Worm (Caenorhabditis elegans) whole organism, mixed stage, embryonic: ENCODE results near the gene F11A5.18.

Source experiments
- M03D4.4 ChIP-seq: sonication (generic microtip); optimal IDR thresholded peaks from 2 replicates; lab custom pipeline; 2017; ENCODE audit warnings: mild to moderate bottlenecking, missing genetic modification characterization, missing compliant biosample characterization
- bed-3 ChIP-seq: fragments of 200-800 bp; sonication (Bioruptor generic); optimal IDR thresholded peaks from 3 replicates; lab custom pipeline; 2018; ENCODE audit warnings: mild to moderate bottlenecking, missing genetic modification characterization, moderate library complexity, missing compliant biosample characterization
- blmp-1 ChIP-seq: fragments of 150-350 bp; optimal IDR thresholded peaks from 2 replicates; lab custom pipeline; 2014; ENCODE audit warnings: missing biosample characterization, missing genetic modification characterization
- ceh-39 ChIP-seq: fragments of 150-350 bp; optimal IDR thresholded peaks from 2 replicates; lab custom pipeline; 2014; ENCODE audit warnings: missing biosample characterization, missing genetic modification characterization
- ceh-43 ChIP-seq: fragments of 200-800 bp; sonication (Bioruptor generic); optimal IDR thresholded peaks from 2 replicates; lab custom pipeline; 2018; ENCODE audit warnings: mild to moderate bottlenecking, missing genetic modification characterization, moderate library complexity, missing compliant biosample characterization
- ces-1 ChIP-seq: fragments of 150-350 bp; optimal IDR thresholded peaks from 2 replicates; lab custom pipeline; 2014; ENCODE audit warnings: missing biosample characterization, missing genetic modification reagents, missing genetic modification characterization
- cnd-1 ChIP-seq: fragments of 200-800 bp; sonication (Bioruptor generic); optimal IDR thresholded peaks from 2 replicates; lab custom pipeline; 2018; ENCODE audit warnings: mild to moderate bottlenecking, missing genetic modification characterization, missing compliant biosample characterization
- drap-1 ChIP-seq: fragments of 200-800 bp; sonication (Bioruptor generic); optimal IDR thresholded peaks from 3 replicates; lab custom pipeline; 2018; ENCODE audit warnings: mild to moderate bottlenecking, missing genetic modification characterization, missing compliant biosample characterization
- elt-1 ChIP-seq: sonication (generic microtip); optimal IDR thresholded peaks from 2 replicates; lab custom pipeline; 2017; ENCODE audit warnings: missing genetic modification characterization, mild to moderate bottlenecking, missing compliant biosample characterization, antibody characterized with exemption, moderate library complexity, borderline replicate concordance; ENCODE audit not compliant: insufficient read depth
- elt-3 ChIP-seq: fragments of 150-350 bp; optimal IDR thresholded peaks from 2 replicates; lab custom pipeline; 2014; ENCODE audit warnings: missing biosample characterization, missing genetic modification characterization
- ham-2 ChIP-seq: fragments of 200-800 bp; sonication (Bioruptor generic); optimal IDR thresholded peaks from 2 replicates; lab custom pipeline; 2018; ENCODE audit warnings: mild to moderate bottlenecking, missing genetic modification characterization, missing compliant biosample characterization
- hlh-1 ChIP-seq: fragments of 150-350 bp; optimal IDR thresholded peaks from 2 replicates; lab custom pipeline; 2014; ENCODE audit warnings: missing biosample characterization, missing genetic modification reagents, missing genetic modification characterization
- lin-13 ChIP-seq: fragments of 150-350 bp; optimal IDR thresholded peaks from 2 replicates; lab custom pipeline; 2014; ENCODE audit warnings: missing biosample characterization, missing genetic modification characterization
- lin-32 ChIP-seq: fragments of 200-800 bp; sonication (Bioruptor generic); optimal IDR thresholded peaks from 2 replicates; lab custom pipeline; 2018; ENCODE audit warnings: mild to moderate bottlenecking, missing genetic modification characterization, missing compliant biosample characterization
- lsy-2 ChIP-seq: fragments of 150-350 bp; optimal IDR thresholded peaks from 2 replicates; lab custom pipeline; 2014; ENCODE audit warnings: missing biosample characterization, missing genetic modification characterization
- mab-5 ChIP-seq: fragments of 150-350 bp; optimal IDR thresholded peaks from 2 replicates; lab custom pipeline; 2014; ENCODE audit warnings: missing biosample characterization, missing genetic modification characterization
- mep-1 ChIP-seq: fragments of 150-350 bp; optimal IDR thresholded peaks from 2 replicates; lab custom pipeline; 2017; ENCODE audit warnings: missing biosample characterization, missing genetic modification reagents, missing genetic modification characterization, inconsistent platforms
- mls-2 ChIP-seq: sonication (generic microtip); optimal IDR thresholded peaks from 2 replicates; lab custom pipeline; 2016; ENCODE audit warnings: mild to moderate bottlenecking, missing genetic modification characterization, moderate library complexity, missing compliant biosample characterization
- nhr-12 ChIP-seq: fragments of 150-350 bp; optimal IDR thresholded peaks from 2 replicates; lab custom pipeline; 2014; ENCODE audit warnings: missing biosample characterization, missing genetic modification characterization
- nhr-2 ChIP-seq: fragments of 150-350 bp; optimal IDR thresholded peaks from 2 replicates; lab custom pipeline; 2014; ENCODE audit warnings: missing biosample characterization, missing genetic modification characterization
- nhr-237 ChIP-seq: fragments of 150-350 bp; optimal IDR thresholded peaks from 2 replicates; lab custom pipeline; 2014; ENCODE audit warnings: missing biosample characterization, missing genetic modification characterization
- nhr-28 ChIP-seq: fragments of 150-350 bp; optimal IDR thresholded peaks from 2 replicates; lab custom pipeline; 2014; ENCODE audit warnings: missing biosample characterization, missing genetic modification characterization
- pha-4 ChIP-seq: fragments of 150-350 bp; optimal IDR thresholded peaks from 2 replicates; lab custom pipeline; 2018; ENCODE audit warnings: missing biosample characterization, missing genetic modification reagents, missing genetic modification characterization
- sem-2 ChIP-seq: fragments of 200-800 bp; sonication (Bioruptor generic); optimal IDR thresholded peaks from 2 replicates; lab custom pipeline; 2018; ENCODE audit warnings: mild to moderate bottlenecking, missing genetic modification characterization, missing compliant biosample characterization
- snpc-4 ChIP-seq: fragments of 150-350 bp; optimal IDR thresholded peaks from 2 replicates; lab custom pipeline; 2014; ENCODE audit warnings: missing biosample characterization, missing genetic modification characterization
- sptf-1 ChIP-seq: sonication (generic microtip); optimal IDR thresholded peaks from 2 replicates; lab custom pipeline; 2017; ENCODE audit warnings: mild to moderate bottlenecking, missing genetic modification characterization, moderate library complexity, missing compliant biosample characterization
- tbx-8 ChIP-seq: fragments of 200-800 bp; sonication (Bioruptor generic); optimal IDR thresholded peaks from 2 replicates; lab custom pipeline; 2018; ENCODE audit warnings: mild to moderate bottlenecking, missing genetic modification characterization, moderate library complexity, missing compliant biosample characterization
- unc-120 ChIP-seq: sonication (generic microtip); optimal IDR thresholded peaks from 2 replicates; lab custom pipeline; 2017; ENCODE audit warnings: missing genetic modification characterization, missing compliant biosample characterization; ENCODE audit not compliant: poor library complexity, severe bottlenecking
- unc-39 ChIP-seq: fragments of 150-350 bp; optimal IDR thresholded peaks from 2 replicates; lab custom pipeline; 2014; ENCODE audit warnings: missing biosample characterization, missing genetic modification characterization
- unc-62 ChIP-seq: fragments of 150-350 bp; optimal IDR thresholded peaks from 2 replicates; lab custom pipeline; 2014; ENCODE audit warnings: missing biosample characterization, missing genetic modification reagents, missing genetic modification characterization
- zip-8 ChIP-seq: fragments of 150-350 bp; optimal IDR thresholded peaks from 2 replicates; lab custom pipeline; 2014; ENCODE audit warnings: missing biosample characterization, missing genetic modification characterization
- ztf-11 ChIP-seq: fragments of 150-350 bp; optimal IDR thresholded peaks from 2 replicates; lab custom pipeline; 2014; ENCODE audit warnings: missing biosample characterization, missing genetic modification characterization

The F11A5.18 gene

DNA sequence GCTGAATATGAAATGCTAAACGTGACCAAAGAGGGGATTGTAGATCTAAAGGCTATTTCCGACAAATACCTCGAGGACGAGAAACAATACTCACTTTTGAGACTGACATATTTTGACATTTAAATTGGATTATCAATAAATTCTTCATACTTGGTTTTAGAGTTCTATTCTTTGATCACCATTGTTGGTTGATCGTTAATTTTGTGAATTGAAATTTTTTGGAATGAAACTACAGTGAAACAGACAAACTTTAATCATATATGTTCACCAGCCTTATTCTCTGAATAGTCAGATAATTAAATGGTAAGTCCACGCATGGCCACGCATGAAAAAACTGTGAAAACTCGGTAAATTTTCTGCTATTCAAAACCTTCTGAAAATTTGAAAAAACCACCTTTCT lies at the start of gene F11A5.18:
F11A5.18 (plus strand) TSS at position 301 of the 400 bp plus-strand sequence.
- TF ChIP-seq ces-1 (no peak), zip-8 (tag; lab: Kevin White, UChicago) (no peak), blmp-1 (no peak), sem-2 (no peak), lin-13 (tag; lab: Kevin White, UChicago) (no peak), elt-1 (tag; lab: Kevin White, UChicago) (no peak), nhr-28 (no peak), cnd-1 (tag; lab: Kevin White, UChicago) (no peak), hlh-1 (tag; lab: Kevin White, UChicago) (no peak), sptf-1 (tag; lab: Kevin White, UChicago) (no peak), nhr-237 (tag; lab: Kevin White, UChicago) (no peak), lin-32 (GFP tag; lab: Kevin White, UChicago) (no peak), ham-2 (GFP tag; lab: Kevin White, UChicago) (no peak), nhr-2 (tag; lab: Kevin White, UChicago) (no peak), bed-3 (GFP tag; lab: Kevin White, UChicago) (no peak), ceh-39 (tag; lab: Kevin White, UChicago) (no peak), unc-62 (no peak), lsy-2 (tag; lab: Kevin White, UChicago) (no peak), nhr-12 (tag; lab: Kevin White, UChicago) (no peak), drap-1 (GFP tag; lab: Kevin White, UChicago) (no peak)
- TF ChIP-seq, all 35 proteins: peak for 0

DNA sequence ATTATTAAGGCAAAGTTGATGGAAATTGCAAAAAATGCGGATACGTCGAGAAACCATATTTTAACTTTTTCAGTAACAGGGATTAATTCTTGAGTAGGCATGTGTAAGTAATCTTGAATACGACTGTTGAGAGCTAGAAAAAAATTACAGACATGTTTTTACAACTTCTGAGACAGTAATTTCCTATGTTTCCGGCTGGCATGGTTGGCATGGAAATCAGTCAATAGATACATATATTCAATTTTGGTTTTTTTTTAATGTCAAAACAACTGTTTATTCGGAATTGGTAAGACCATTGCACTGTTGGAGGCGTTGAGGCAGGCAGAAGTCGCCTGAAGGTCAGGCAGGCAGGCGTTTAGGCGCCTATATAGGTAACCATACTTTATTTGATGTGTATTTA lies 49.3 kb upstream of the F11A5.18 start, which contains the start of gene str-254:
str-254 (minus strand) TSS at position 101 of the 400 bp plus-strand sequence.
- TF ChIP-seq ceh-39 (tag; lab: Kevin White, UChicago): no peak
- no peak for TF ChIP-seq ham-2 (GFP tag; lab: Kevin White, UChicago)
- TF ChIP-seq nhr-28: no peak
- no peak for TF ChIP-seq snpc-4
- TF ChIP-seq cnd-1 (tag; lab: Kevin White, UChicago): no peak
- no peak for TF ChIP-seq mab-5
- TF ChIP-seq ces-1: no peak
- no peak for TF ChIP-seq unc-39 (tag; lab: Kevin White, UChicago)
- no peak for TF ChIP-seq tbx-8 (GFP tag; lab: Kevin White, UChicago)
- TF ChIP-seq nhr-12 (tag; lab: Kevin White, UChicago): no peak
- TF ChIP-seq lin-32 (GFP tag; lab: Kevin White, UChicago): no peak
- TF ChIP-seq M03D4.4 (tag; lab: Kevin White, UChicago): no peak
- TF ChIP-seq sptf-1 (tag; lab: Kevin White, UChicago): no peak
- TF ChIP-seq unc-120: no peak
- no peak for TF ChIP-seq ceh-43
- TF ChIP-seq ztf-11: no peak
- no peak for TF ChIP-seq blmp-1
- TF ChIP-seq bed-3 (GFP tag; lab: Kevin White, UChicago): no peak
- no peak for TF ChIP-seq elt-3
- TF ChIP-seq pha-4 (tag; lab: Kevin White, UChicago): no peak

DNA sequence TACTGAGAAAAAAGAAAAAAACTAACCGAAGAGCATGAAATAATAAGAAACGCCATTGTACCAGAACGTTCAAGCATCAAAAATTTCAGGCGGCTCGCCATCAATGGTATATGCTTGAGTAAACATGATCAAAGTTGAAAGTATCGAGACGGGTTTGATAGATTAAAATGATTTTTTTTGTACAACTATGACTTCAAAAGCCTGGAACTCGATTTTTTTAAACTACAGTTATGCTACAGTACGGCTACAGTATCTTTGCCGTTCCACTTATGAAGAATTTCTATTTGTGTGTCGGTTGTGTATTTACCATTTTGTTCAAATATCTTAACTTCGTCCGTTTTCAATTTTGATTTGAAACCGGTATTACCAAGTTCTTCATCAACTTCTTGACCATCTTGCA lies 47.6 kb upstream of the F11A5.18 start, which contains the start of gene str-97:
str-97 (minus strand) TSS at position 101 of the 400 bp plus-strand sequence.
- TF ChIP-seq sptf-1 (tag; lab: Kevin White, UChicago) (no peak), tbx-8 (GFP tag; lab: Kevin White, UChicago) (no peak), unc-62 (no peak), nhr-12 (tag; lab: Kevin White, UChicago) (no peak), blmp-1 (no peak), elt-3 (no peak), mls-2 (no peak), snpc-4 (no peak), unc-120 (no peak), bed-3 (GFP tag; lab: Kevin White, UChicago) (no peak)

ce11 chrV:16158391-16158790 lies 44.3 kb upstream of the F11A5.18 start, which contains the start of gene str-99:
str-99 (minus strand) TSS chrV:16158491.
- TF ChIP-seq elt-1 (tag; lab: Kevin White, UChicago) (no peak), unc-120 (no peak), ces-1 (no peak), zip-8 (tag; lab: Kevin White, UChicago) (no peak), snpc-4 (no peak), mls-2 (no peak), mep-1 (tag; lab: Kevin White, UChicago) (no peak), ceh-43 (no peak), pha-4 (tag; lab: Kevin White, UChicago) (no peak), lin-32 (GFP tag; lab: Kevin White, UChicago) (no peak), bed-3 (GFP tag; lab: Kevin White, UChicago) (no peak), ceh-39 (tag; lab: Kevin White, UChicago) (no peak)
